Worm (Caenorhabditis elegans) whole organism, L4 larva: ENCODE data around the gene C24H11.5.

Experiments used
- D1046.2 ChIP-seq: fragments of 200-800 bp; sonication (Bioruptor generic); IDR thresholded peaks from 2 replicates; pipeline ENCODE4 v1.3.6; 2022; ENCODE audit warnings: missing genetic modification characterization, missing compliant biosample characterization
- F37D6.2 ChIP-seq: sonication (generic microtip); optimal IDR thresholded peaks from 2 replicates; lab custom pipeline; 2016; ENCODE audit warnings: mild to moderate bottlenecking, missing genetic modification characterization, missing compliant biosample characterization
- F44E2.7 ChIP-seq: fragments of 200-800 bp; sonication (Bioruptor generic); IDR thresholded peaks from 2 replicates; pipeline ENCODE4 v2.1.2; 2022; ENCODE audit warnings: missing genetic modification characterization, missing compliant biosample characterization
- Y48G9A.11 ChIP-seq: fragments of 200-800 bp; sonication (Bioruptor generic); IDR thresholded peaks from 2 replicates; pipeline ENCODE4 v1.3.6; 2022; ENCODE audit warnings: missing genetic modification reagents, missing genetic modification characterization, missing compliant biosample characterization
- ZK546.5 ChIP-seq, 2 experiments: sonication (generic microtip); optimal IDR thresholded peaks; 2 replicates each; lab custom pipeline; 2017; ENCODE audit warnings: missing biosample characterization in 2 of 2, missing genetic modification characterization in 2 of 2
- aha-1 ChIP-seq: fragments of 150-350 bp; peaks from one replicate; lab custom pipeline; 2014; ENCODE audit warnings: missing biosample characterization, missing genetic modification characterization
- aly-2 ChIP-seq: sonication (generic microtip); optimal IDR thresholded peaks from 2 replicates; lab custom pipeline; 2018; ENCODE audit warnings: missing biosample characterization, missing genetic modification characterization
- ceh-20 ChIP-seq: fragments of 200-800 bp; sonication (Bioruptor generic); IDR thresholded peaks from 2 replicates; pipeline ENCODE4 v1.3.6; 2022; ENCODE audit warnings: missing genetic modification reagents, missing genetic modification characterization, missing compliant biosample characterization
- ceh-28 ChIP-seq: fragments of 150-350 bp; optimal IDR thresholded peaks from 2 replicates; lab custom pipeline; 2014; ENCODE audit warnings: missing biosample characterization, missing genetic modification reagents, missing genetic modification characterization
- ceh-44 ChIP-seq: fragments of 200-800 bp; sonication (Bioruptor generic); IDR thresholded peaks from 2 replicates; pipeline ENCODE4 v1.3.6; 2022; ENCODE audit warnings: missing genetic modification reagents, missing genetic modification characterization, missing compliant biosample characterization
- ceh-62 ChIP-seq: sonication (generic microtip); optimal IDR thresholded peaks from 2 replicates; lab custom pipeline; 2017; ENCODE audit warnings: missing biosample characterization, missing genetic modification characterization
- ceh-82 ChIP-seq: sonication (generic microtip); optimal IDR thresholded peaks from 2 replicates; lab custom pipeline; 2017; ENCODE audit warnings: missing biosample characterization, missing genetic modification characterization
- ctbp-1 ChIP-seq: fragments of 200-800 bp; sonication (Bioruptor generic); IDR thresholded peaks from 2 replicates; pipeline ENCODE4 v1.3.6; 2022; ENCODE audit warnings: missing genetic modification reagents, missing genetic modification characterization, missing compliant biosample characterization
- daf-19 ChIP-seq: fragments of 200-800 bp; sonication (Bioruptor generic); conservative IDR thresholded peaks from 2 replicates; pipeline ENCODE4 v1.3.6; 2022; ENCODE audit warnings: missing genetic modification characterization, missing compliant biosample characterization
- dmd-6 ChIP-seq: fragments of 200-800 bp; sonication (Bioruptor generic); IDR thresholded peaks from 2 replicates; pipeline ENCODE4 v1.3.6; 2022; ENCODE audit warnings: missing genetic modification reagents, missing genetic modification characterization, missing compliant biosample characterization
- dpl-1 ChIP-seq: fragments of 150-350 bp; optimal IDR thresholded peaks from 2 replicates; lab custom pipeline; 2014; ENCODE audit warnings: missing biosample characterization, missing genetic modification reagents, missing genetic modification characterization
- duxl-1 ChIP-seq: sonication (generic microtip); optimal IDR thresholded peaks from 2 replicates; lab custom pipeline; 2016; ENCODE audit warnings: mild to moderate bottlenecking, missing genetic modification characterization, moderate library complexity, missing compliant biosample characterization; ENCODE audit not compliant: poor library complexity
- dve-1 ChIP-seq: sonication (generic microtip); optimal IDR thresholded peaks from 2 replicates; lab custom pipeline; 2017; ENCODE audit warnings: antibody characterized with exemption, mild to moderate bottlenecking, missing genetic modification characterization, missing compliant biosample characterization; ENCODE audit not compliant: insufficient read depth
- egl-27 ChIP-seq: sonication (generic microtip); optimal IDR thresholded peaks from 3 replicates; lab custom pipeline; 2017; ENCODE audit warnings: missing biosample characterization, missing genetic modification reagents, missing genetic modification characterization
- gei-8 ChIP-seq: fragments of 200-800 bp; sonication (Bioruptor generic); optimal IDR thresholded peaks from 2 replicates; lab custom pipeline; 2018; ENCODE audit warnings: mild to moderate bottlenecking, missing genetic modification characterization, missing compliant biosample characterization
- hif-1 ChIP-seq, 2 experiments: sonication (generic microtip); optimal IDR thresholded peaks; 2 replicates each; lab custom pipeline; 2016 to 2017; ENCODE audit warnings: missing compliant biosample characterization in 2 of 2, missing genetic modification characterization in 2 of 2, missing genetic modification reagents in 2 of 2, missing genotype in 2 of 2, mild to moderate bottlenecking in 1 of 2
- hlh-11 ChIP-seq: fragments of 200-800 bp; sonication (Bioruptor generic); optimal IDR thresholded peaks from 2 replicates; lab custom pipeline; 2018; ENCODE audit warnings: mild to moderate bottlenecking, missing genetic modification characterization, missing compliant biosample characterization
- hlh-30 ChIP-seq: sonication (generic microtip); optimal IDR thresholded peaks from 2 replicates; lab custom pipeline; 2017; ENCODE audit warnings: antibody characterized with exemption, mild to moderate bottlenecking, missing genetic modification characterization, missing compliant biosample characterization; ENCODE audit not compliant: insufficient read depth
- hmg-1.1 ChIP-seq: fragments of 200-800 bp; sonication (Bioruptor generic); IDR thresholded peaks from 2 replicates; pipeline ENCODE4 v1.3.6; 2022; ENCODE audit warnings: missing genetic modification reagents, missing genetic modification characterization, missing compliant biosample characterization
- lin-29 ChIP-seq: fragments of 200-800 bp; sonication (Bioruptor generic); IDR thresholded peaks from 2 replicates; pipeline ENCODE4 v1.3.6; 2022; ENCODE audit warnings: missing genetic modification reagents, missing genetic modification characterization, missing compliant biosample characterization
- lin-39 ChIP-seq: fragments of 150-350 bp; optimal IDR thresholded peaks from 2 replicates; lab custom pipeline; 2014; ENCODE audit warnings: missing biosample characterization, missing genetic modification reagents, missing genetic modification characterization
- lsy-2 ChIP-seq, 2 experiments: fragments of 150-350 bp in 1 of 2; sonication (generic microtip) in 1 of 2; optimal IDR thresholded peaks; 2 replicates each; lab custom pipeline; 2014 to 2017; ENCODE audit warnings: missing biosample characterization in 2 of 2, missing genetic modification characterization in 2 of 2
- mdl-1 ChIP-seq, 2 experiments: fragments of 150-350 bp in 1 of 2; sonication (generic microtip) in 1 of 2; optimal IDR thresholded peaks; 2 replicates each; lab custom pipeline; 2014 to 2017; ENCODE audit warnings: missing biosample characterization in 2 of 2, missing genetic modification characterization in 2 of 2
- mep-1 ChIP-seq: fragments of 150-350 bp; sonication (generic microtip); optimal IDR thresholded peaks from 3 replicates; lab custom pipeline; 2014; ENCODE audit warnings: missing biosample characterization, missing genetic modification characterization
- nhr-11 ChIP-seq: fragments of 150-350 bp; optimal IDR thresholded peaks from 2 replicates; lab custom pipeline; 2014; ENCODE audit warnings: missing biosample characterization, missing genetic modification characterization
- nhr-28 ChIP-seq: fragments of 150-350 bp; optimal IDR thresholded peaks from 2 replicates; lab custom pipeline; 2014; ENCODE audit warnings: missing biosample characterization, missing genetic modification characterization
- nhr-48 ChIP-seq: sonication (generic microtip); optimal IDR thresholded peaks from 2 replicates; lab custom pipeline; 2016; ENCODE audit warnings: mild to moderate bottlenecking, missing genetic modification characterization, missing compliant biosample characterization
- nhr-76 ChIP-seq: fragments of 150-350 bp; optimal IDR thresholded peaks from 2 replicates; lab custom pipeline; 2014; ENCODE audit warnings: missing biosample characterization, missing genetic modification characterization
- pha-4 ChIP-seq, 2 experiments: fragments of 150-350 bp in 1 of 2; fragments of 200-800 bp in 1 of 2; sonication (Bioruptor generic) in 1 of 2; IDR thresholded peaks in 1 of 2; optimal IDR thresholded peaks in 1 of 2; 2 replicates each; pipeline versions ENCODE4 v1.3.6 to Lab custom; 2014 to 2022; ENCODE audit warnings: missing genetic modification characterization in 2 of 2, missing genetic modification reagents in 2 of 2, missing biosample characterization in 1 of 2, missing compliant biosample characterization in 1 of 2
- pqm-1 ChIP-seq: sonication (generic microtip); optimal IDR thresholded peaks from 2 replicates; lab custom pipeline; 2017; ENCODE audit warnings: missing biosample characterization, missing genetic modification characterization
- rbr-2 ChIP-seq: sonication (generic microtip); optimal IDR thresholded peaks from 2 replicates; lab custom pipeline; 2016; ENCODE audit warnings: missing genotype, missing genetic modification characterization, missing compliant biosample characterization
- saeg-2 ChIP-seq: fragments of 200-800 bp; sonication (Bioruptor generic); IDR thresholded peaks from 2 replicates; pipeline ENCODE4 v1.3.6; 2022; ENCODE audit warnings: missing genetic modification reagents, missing genetic modification characterization, missing compliant biosample characterization
- set-16 ChIP-seq: fragments of 200-800 bp; sonication (Bioruptor generic); IDR thresholded peaks from 2 replicates; pipeline ENCODE4 v1.3.6; 2022; ENCODE audit warnings: missing genetic modification reagents, missing genetic modification characterization, missing compliant biosample characterization
- spr-1 ChIP-seq: sonication (generic microtip); optimal IDR thresholded peaks from 2 replicates; lab custom pipeline; 2016; ENCODE audit warnings: mild to moderate bottlenecking, missing genetic modification characterization, missing compliant biosample characterization
- tra-1 ChIP-seq: fragments of 200-800 bp; sonication (Bioruptor generic); IDR thresholded peaks from 2 replicates; pipeline ENCODE4 v1.3.6; 2022; ENCODE audit warnings: missing genetic modification reagents, missing genetic modification characterization, missing compliant biosample characterization
- unc-62 ChIP-seq, 3 experiments: fragments of 150-350 bp in 1 of 3; sonication (generic microtip); optimal IDR thresholded peaks in 2 of 3; peaks in 1 of 3; 1 replicate in 1 of 3; 2 replicates in 2 of 3; lab custom pipeline; 2014 to 2017; ENCODE audit warnings: missing biosample characterization in 3 of 3, missing genetic modification characterization in 3 of 3, missing genetic modification reagents in 3 of 3, missing genotype in 1 of 3
- zag-1 ChIP-seq: fragments of 150-350 bp; optimal IDR thresholded peaks from 2 replicates; lab custom pipeline; 2014; ENCODE audit warnings: missing biosample characterization, missing genetic modification characterization

The C24H11.5 gene

ce11 chrIII:11737527-11737926 lies 42.5 kb upstream of the C24H11.5 start, which contains the start of gene sup-1:
sup-1 (minus strand) TSS chrIII:11737627.
- TF ChIP-seq pqm-1 (tag; lab: Kevin White, UChicago) (no peak), rbr-2 (tag; lab: Kevin White, UChicago) (no peak), aha-1 (tag; lab: Kevin White, UChicago) (peak; percentile 29)
- TF ChIP-seq, all 104 proteins: peak for 1

ce11 chrIII:11738482-11738881 lies 41.6 kb upstream of the C24H11.5 start:
- TF ChIP-seq saeg-2 (GFP tag; lab: Robert Waterston, UW) (no peak), hlh-11 (tag; lab: Kevin White, UChicago) (peak; percentile 53), ctbp-1 (GFP tag; lab: Robert Waterston, UW) (0 out of 2 replicates have a peak, but pooled peaks have one; percentile 36), dmd-6 (GFP tag; lab: Robert Waterston, UW) (peak; percentile 36), lin-29 (GFP tag; lab: Robert Waterston, UW) (no peak), unc-62 (GFP tag; optimal IDR thresholded peaks at IDR 0.05 in 1 of 2; lab: Kevin White, UChicago) (peak in 1 of 2 experiments; percentile 65), unc-62 (tag; optimal IDR thresholded peaks at IDR 0.05; lab: Kevin White, UChicago) (no peak), Y48G9A.11 (GFP tag; lab: Robert Waterston, UW) (no peak), hlh-30 (tag; lab: Kevin White, UChicago) (peak; percentile 87), aha-1 (tag; lab: Kevin White, UChicago) (peak; percentile 59), dve-1 (tag; lab: Kevin White, UChicago) (peak; percentile 6), lin-39 (peak; percentile 42), mdl-1 (tag; optimal IDR thresholded peaks at IDR 0.05; lab: Kevin White, UChicago) (peak in 1 of 2 experiments; percentile 25), zag-1 (no peak), mep-1 (tag; lab: Kevin White, UChicago) (peak; percentile 30), ceh-20 (GFP tag; lab: Robert Waterston, UW) (peak; percentile 62; the same call in 1 of the 2 replicates), nhr-76 (tag; lab: Kevin White, UChicago) (no peak), rbr-2 (tag; lab: Kevin White, UChicago) (peak; percentile 1), hif-1 (tag; optimal IDR thresholded peaks at IDR 0.05; lab: Kevin White, UChicago) (peak in 1 of 2 experiments; percentile 3), nhr-28 (peak; percentile 25), egl-27 (tag; lab: Kevin White, UChicago) (no peak), lsy-2 (tag; optimal IDR thresholded peaks at IDR 0.05; lab: Kevin White, UChicago) (peak in 1 of 2 experiments; percentile 52)

ce11 chrIII:11740868-11741267 lies 39.2 kb upstream of the C24H11.5 start:
- TF ChIP-seq ceh-62 (tag; lab: Kevin White, UChicago) (no peak), pha-4 (GFP tag; IDR thresholded peaks at IDR 0.05; lab: Robert Waterston, UW) (no peak), pha-4 (tag; optimal IDR thresholded peaks at IDR 0.05; lab: Kevin White, UChicago) (peak; percentile 71), dpl-1 (GFP tag; lab: Kevin White, UChicago) (peak; percentile 3), aha-1 (tag; lab: Kevin White, UChicago) (peak; percentile 46), daf-19 (no peak)

- TF ChIP-seq set-16 (GFP tag; lab: Robert Waterston, UW), result no peak
These were observed 37.8 kb upstream of the C24H11.5 start for ce11 chrIII:11742191-11742590.

ce11 chrIII:11746718-11747117 lies 33.3 kb upstream of the C24H11.5 start, which contains the start of gene mrt-2:
mrt-2 (plus strand) TSS chrIII:11746766.
- TF ChIP-seq hlh-11 (tag; lab: Kevin White, UChicago) (no peak), spr-1 (tag; lab: Kevin White, UChicago) (peak; percentile 27), duxl-1 (tag; lab: Kevin White, UChicago) (peak; percentile 47), nhr-48 (no peak), nhr-11 (tag; lab: Kevin White, UChicago) (no peak), hmg-1.1 (GFP tag; lab: Robert Waterston, UW) (no peak), mep-1 (tag; lab: Kevin White, UChicago) (peak; percentile 76), ceh-44 (GFP tag; lab: Robert Waterston, UW) (0 out of 2 replicates have a peak, but pooled peaks have one; percentile 2), aly-2 (tag; lab: Kevin White, UChicago) (no peak), ZK546.5 (tag; optimal IDR thresholded peaks at IDR 0.05; lab: Kevin White, UChicago) (no peak), tra-1 (GFP tag; lab: Robert Waterston, UW) (no peak; the same call in 1 of the 2 replicates), pqm-1 (tag; lab: Kevin White, UChicago) (no peak), gei-8 (GFP tag; lab: Kevin White, UChicago) (no peak), hlh-30 (tag; lab: Kevin White, UChicago) (peak; percentile 44), D1046.2 (GFP tag; lab: Robert Waterston, UW) (no peak), F37D6.2 (tag; lab: Kevin White, UChicago) (peak; percentile 14), F44E2.7 (GFP tag; lab: Robert Waterston, UW) (no peak), ceh-28 (no peak), dmd-6 (GFP tag; lab: Robert Waterston, UW) (peak; percentile 46), ceh-82 (tag; lab: Kevin White, UChicago) (no peak)
